ENCODE assay signal across 7 worm cellular contexts in the genomic region with DNA sequence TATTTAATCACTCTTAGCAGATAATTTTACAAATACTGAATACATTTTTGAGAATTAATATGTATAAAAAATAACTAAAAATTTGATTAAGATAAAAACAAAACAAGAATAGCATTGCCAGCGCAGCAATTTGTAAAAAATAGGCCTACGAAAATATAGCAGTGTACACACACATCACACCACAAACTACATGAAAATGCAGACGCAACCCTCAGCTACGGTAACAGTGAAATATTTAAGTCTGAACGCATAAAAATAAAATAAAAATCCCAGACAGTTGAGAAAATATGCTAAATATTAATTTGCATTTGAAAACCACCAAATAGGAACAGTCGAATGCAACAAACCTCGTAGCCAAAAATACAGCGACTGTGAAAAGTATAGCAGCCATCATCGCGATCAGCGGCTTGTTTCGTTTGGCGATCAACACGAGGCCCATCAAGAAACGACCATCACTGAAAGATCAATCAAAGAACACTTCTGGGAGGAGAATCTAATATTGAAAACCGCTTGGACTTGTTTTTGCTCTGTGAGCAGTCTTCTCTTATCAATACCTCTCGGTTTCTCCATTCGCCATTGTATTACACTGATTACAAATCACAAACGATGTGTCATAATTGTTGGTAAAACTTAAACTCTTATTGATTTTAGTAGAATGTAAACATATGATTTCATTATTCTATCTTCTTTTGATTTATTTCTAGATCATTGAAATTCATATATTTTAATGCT.
TF ChIP-seq lines count a peak whose summit lies in the region.

Gene pyp-1 (minus strand): TSS at position 439 of the 732 bp plus-strand sequence.

TF ChIP-seq in whole organism, L1 larva, 84 proteins besides CTCF, POLR2A, EP300 and RAD21 (continues in another document):
- TF ChIP-seq lin-15B (tag; optimal IDR thresholded peaks at IDR 0.05; lab: Kevin White, UChicago) (no peak), hpl-2 (GFP tag; optimal IDR thresholded peaks at IDR 0.05; lab: Kevin White, UChicago) (no peak), elt-3 (tag; optimal IDR thresholded peaks at IDR 0.05; lab: Kevin White, UChicago) (no peak), lin-35 (GFP tag; optimal IDR thresholded peaks at IDR 0.05; lab: Kevin White, UChicago) (peak; percentile 10 to 14), efl-1 (optimal IDR thresholded peaks at IDR 0.05; lab: Kevin White, UChicago) (no peak), efl-1 (GFP tag; optimal IDR thresholded peaks at IDR 0.05 in 1 of 2; lab: Kevin White, UChicago) (peak in 1 of 2 experiments; percentile 28), blmp-1 (tag; optimal IDR thresholded peaks at IDR 0.05; lab: Kevin White, UChicago) (peak; percentile 25), sox-4 (tag; optimal IDR thresholded peaks at IDR 0.05; lab: Kevin White, UChicago) (no peak), C04F5.9 (tag; optimal IDR thresholded peaks at IDR 0.05; lab: Kevin White, UChicago) (no peak), xbp-1 (tag; optimal IDR thresholded peaks at IDR 0.05; lab: Kevin White, UChicago) (peak; percentile 10), elt-2 (tag; optimal IDR thresholded peaks at IDR 0.05; lab: Kevin White, UChicago) (peak; percentile 20), sup-37 (GFP tag; optimal IDR thresholded peaks at IDR 0.05; lab: Kevin White, UChicago) (no peak)

TF ChIP-seq in whole organism, L2 larva, 48 proteins besides CTCF, POLR2A, EP300 and RAD21 (continues in another document):
- TF ChIP-seq mbf-1 (tag; optimal IDR thresholded peaks at IDR 0.05; lab: Kevin White, UChicago) (no peak), ztf-4 (tag; optimal IDR thresholded peaks at IDR 0.05; lab: Kevin White, UChicago) (no peak), aly-2 (tag; optimal IDR thresholded peaks at IDR 0.05; lab: Kevin White, UChicago) (no peak), lin-11 (tag; optimal IDR thresholded peaks at IDR 0.05; lab: Kevin White, UChicago) (no peak), nhr-6 (tag; optimal IDR thresholded peaks at IDR 0.05; lab: Kevin White, UChicago) (no peak), ceh-82 (tag; optimal IDR thresholded peaks at IDR 0.05; lab: Kevin White, UChicago) (no peak), sem-4 (tag; optimal IDR thresholded peaks at IDR 0.05; lab: Kevin White, UChicago) (no peak), nhr-21 (tag; optimal IDR thresholded peaks at IDR 0.05; lab: Kevin White, UChicago) (no peak), nhr-23 (tag; optimal IDR thresholded peaks at IDR 0.05; lab: Kevin White, UChicago) (no peak), elt-3 (tag; optimal IDR thresholded peaks at IDR 0.05; lab: Kevin White, UChicago) (no peak), ztf-11 (tag; optimal IDR thresholded peaks at IDR 0.05; lab: Kevin White, UChicago) (no peak), nhr-12 (tag; optimal IDR thresholded peaks at IDR 0.05; lab: Kevin White, UChicago) (no peak), elt-1 (tag; optimal IDR thresholded peaks at IDR 0.05; lab: Kevin White, UChicago) (no peak)

TF ChIP-seq in whole organism, L3 larva, 47 proteins besides CTCF, POLR2A, EP300 and RAD21:
- TF ChIP-seq nfya-1 (tag; optimal IDR thresholded peaks at IDR 0.05; lab: Kevin White, UChicago; ENCODE audit: insufficient read depth) (peak; percentile 15), lin-39 (tag; optimal IDR thresholded peaks at IDR 0.05; lab: Kevin White, UChicago) (peak; percentile 25), pqm-1 (tag; optimal IDR thresholded peaks at IDR 0.05; lab: Kevin White, UChicago) (peak; percentile 83), ceh-28 (tag; optimal IDR thresholded peaks at IDR 0.05; lab: Kevin White, UChicago) (peak; percentile 40), pha-4 (tag; optimal IDR thresholded peaks at IDR 0.05; lab: Kevin White, UChicago) (peak; percentile 75), ama-1 (optimal IDR thresholded peaks at IDR 0.05; lab: Kevin White, UChicago) (peak; percentile 19), snpc-4 (tag; optimal IDR thresholded peaks at IDR 0.05; lab: Kevin White, UChicago) (peak; percentile 7), mdl-1 (tag; optimal IDR thresholded peaks at IDR 0.05; lab: Kevin White, UChicago) (no peak), elt-2 (tag; optimal IDR thresholded peaks at IDR 0.05; lab: Kevin White, UChicago) (peak; percentile 74), jun-1 (tag; optimal IDR thresholded peaks at IDR 0.05; lab: Kevin White, UChicago) (peak; percentile 21), ceh-16 (tag; optimal IDR thresholded peaks at IDR 0.05; lab: Kevin White, UChicago) (no peak), mml-1 (tag; optimal IDR thresholded peaks at IDR 0.05; lab: Kevin White, UChicago) (no peak)

TF ChIP-seq in whole organism, L4 larva, 104 proteins besides CTCF, POLR2A, EP300 and RAD21 (continues in another document):
- TF ChIP-seq zfp-2 (tag; optimal IDR thresholded peaks at IDR 0.05; lab: Kevin White, UChicago), result no peak
- no peak for TF ChIP-seq lin-13 (GFP tag; optimal IDR thresholded peaks at IDR 0.05; lab: Kevin White, UChicago)
- TF ChIP-seq pha-4 (GFP tag; IDR thresholded peaks at IDR 0.05; lab: Robert Waterston, UW), result no peak
- TF ChIP-seq pha-4 (tag; optimal IDR thresholded peaks at IDR 0.05; lab: Kevin White, UChicago), result peak; percentile 48
- no peak for TF ChIP-seq madf-5 (GFP tag; IDR thresholded peaks at IDR 0.05; lab: Robert Waterston, UW)
- TF ChIP-seq hlh-11 (tag; optimal IDR thresholded peaks at IDR 0.05; lab: Kevin White, UChicago), result peak; percentile 67
- TF ChIP-seq lir-3 (tag; optimal IDR thresholded peaks at IDR 0.05; lab: Kevin White, UChicago), result no peak
- no peak for TF ChIP-seq nhr-48 (tag; optimal IDR thresholded peaks at IDR 0.05; lab: Kevin White, UChicago)
- peak in 1 of 2 experiments; percentile 68 for TF ChIP-seq daf-16 (GFP tag; optimal IDR thresholded peaks at IDR 0.05; lab: Kevin White, UChicago)
- TF ChIP-seq daf-16 (tag; optimal IDR thresholded peaks at IDR 0.05; lab: Kevin White, UChicago), result peak; percentile 92
- peak in 1 of 2 experiments; percentile 57 for TF ChIP-seq lsy-2 (tag; optimal IDR thresholded peaks at IDR 0.05; lab: Kevin White, UChicago)
- peak; percentile 30 for TF ChIP-seq nhr-11 (tag; optimal IDR thresholded peaks at IDR 0.05; lab: Kevin White, UChicago)
- TF ChIP-seq nhr-10 (tag; optimal IDR thresholded peaks at IDR 0.05; lab: Kevin White, UChicago), result no peak

TF ChIP-seq in whole organism, late embryonic, 69 proteins besides CTCF, POLR2A, EP300 and RAD21:
- TF ChIP-seq K02D7.2 (tag; optimal IDR thresholded peaks at IDR 0.05; lab: Kevin White, UChicago) (no peak), T23F11.4 (GFP tag; optimal IDR thresholded peaks at IDR 0.05; lab: Kevin White, UChicago) (no peak), elt-2 (tag; optimal IDR thresholded peaks at IDR 0.05; lab: Kevin White, UChicago) (peak; percentile 6)

TF ChIP-seq in whole organism, mixed stage, embryonic, 35 proteins besides CTCF, POLR2A, EP300 and RAD21:
- peak; percentile 54 for TF ChIP-seq lsy-2 (tag; optimal IDR thresholded peaks at IDR 0.05; lab: Kevin White, UChicago)
- no peak for TF ChIP-seq ces-1 (GFP tag; optimal IDR thresholded peaks at IDR 0.05; lab: Kevin White, UChicago)
- no peak for TF ChIP-seq mab-5 (tag; optimal IDR thresholded peaks at IDR 0.05; lab: Kevin White, UChicago)
- no peak for TF ChIP-seq M03D4.4 (tag; optimal IDR thresholded peaks at IDR 0.05; lab: Kevin White, UChicago)
- no peak for TF ChIP-seq ham-2 (GFP tag; optimal IDR thresholded peaks at IDR 0.05; lab: Kevin White, UChicago)
- no peak for TF ChIP-seq elt-3 (tag; optimal IDR thresholded peaks at IDR 0.05; lab: Kevin White, UChicago)
- no peak for TF ChIP-seq bed-3 (GFP tag; optimal IDR thresholded peaks at IDR 0.05; lab: Kevin White, UChicago)

TF ChIP-seq in whole organism, young adult, 124 proteins besides CTCF, POLR2A, EP300 and RAD21:
- peak; percentile 50; the same call in 1 of the 2 replicates for TF ChIP-seq ceh-91 (GFP tag; IDR thresholded peaks at IDR 0.05; lab: Robert Waterston, UW)
- no peak for TF ChIP-seq ztf-25 (GFP tag; IDR thresholded peaks at IDR 0.05; lab: Robert Waterston, UW)
- TF ChIP-seq F49E8.2 (tag; optimal IDR thresholded peaks at IDR 0.05; lab: Kevin White, UChicago; ENCODE audit: insufficient read depth), result peak; percentile 8
- TF ChIP-seq madf-8 (GFP tag; conservative IDR thresholded peaks at IDR 0.05; lab: Robert Waterston, UW), result peak; percentile 98
- TF ChIP-seq F33H1.4 (GFP tag; IDR thresholded peaks at IDR 0.05; lab: Robert Waterston, UW), result peak; percentile 46; the same call in 1 of the 2 replicates
- no peak for TF ChIP-seq rpc-1 (optimal IDR thresholded peaks at IDR 0.05; lab: Kevin White, UChicago)
- no peak for TF ChIP-seq rpc-1 (tag; optimal IDR thresholded peaks at IDR 0.05; lab: Kevin White, UChicago)
- TF ChIP-seq lsl-1 (GFP tag; optimal IDR thresholded peaks at IDR 0.05; lab: Kevin White, UChicago), result peak; percentile 89
- TF ChIP-seq dpl-1 (GFP tag; optimal IDR thresholded peaks at IDR 0.05; lab: Kevin White, UChicago), result peak; percentile 23
- TF ChIP-seq F55B11.4 (tag; optimal IDR thresholded peaks at IDR 0.05; lab: Kevin White, UChicago; ENCODE audit: borderline replicate concordance, insufficient read depth), result no peak
- TF ChIP-seq cebp-1 (GFP tag; IDR thresholded peaks at IDR 0.05; lab: Robert Waterston, UW), result no peak
- peak; percentile 31 for TF ChIP-seq cebp-1 (tag; optimal IDR thresholded peaks at IDR 0.05; lab: Kevin White, UChicago)
- no peak for TF ChIP-seq hsf-1 (GFP tag; IDR thresholded peaks at IDR 0.05; lab: Robert Waterston, UW)
- TF ChIP-seq B0336.3 (GFP tag; IDR thresholded peaks at IDR 0.05; lab: Robert Waterston, UW), result no peak
- TF ChIP-seq xnd-1 (tag; optimal IDR thresholded peaks at IDR 0.05; lab: Kevin White, UChicago), result peak; percentile 85
- peak; percentile 7 for TF ChIP-seq K12H6.12 (tag; optimal IDR thresholded peaks at IDR 0.05; lab: Kevin White, UChicago)
- 0 out of 2 replicates have a peak, but pooled peaks have one; percentile 4 for TF ChIP-seq mcd-1 (GFP tag; IDR thresholded peaks at IDR 0.05; lab: Robert Waterston, UW)
- no peak for TF ChIP-seq hrde-1 (tag; optimal IDR thresholded peaks at IDR 0.05; lab: Kevin White, UChicago; ENCODE audit: borderline replicate concordance)
- TF ChIP-seq D2030.7 (GFP tag; IDR thresholded peaks at IDR 0.05; lab: Robert Waterston, UW), result 0 out of 2 replicates have a peak, but pooled peaks have one; percentile 19
- TF ChIP-seq madf-6 (GFP tag; IDR thresholded peaks at IDR 0.05; lab: Robert Waterston, UW), result peak; percentile 98
- TF ChIP-seq hmg-1.2 (GFP tag; IDR thresholded peaks at IDR 0.05; lab: Robert Waterston, UW), result no peak
- TF ChIP-seq rcor-1 (GFP tag; IDR thresholded peaks at IDR 0.05; lab: Robert Waterston, UW), result 0 out of 2 replicates have a peak, but pooled peaks have one; percentile 24
- peak; percentile 27 for TF ChIP-seq efl-1 (GFP tag; optimal IDR thresholded peaks at IDR 0.05; lab: Kevin White, UChicago)
- TF ChIP-seq lin-35 (GFP tag; optimal IDR thresholded peaks at IDR 0.05; lab: Kevin White, UChicago), result peak in 1 of 3 experiments; percentile 31
- TF ChIP-seq F23B12.7 (tag; optimal IDR thresholded peaks at IDR 0.05; lab: Kevin White, UChicago; ENCODE audit: insufficient read depth), result peak; percentile 17
- TF ChIP-seq nhr-80 (tag; optimal IDR thresholded peaks at IDR 0.05; lab: Kevin White, UChicago), result peak; percentile 18
- TF ChIP-seq somi-1 (GFP tag; optimal IDR thresholded peaks at IDR 0.05; lab: Kevin White, UChicago), result no peak
- TF ChIP-seq pbrm-1 (GFP tag; IDR thresholded peaks at IDR 0.05; lab: Robert Waterston, UW), result 0 out of 2 replicates have a peak, but pooled peaks have one; percentile 10
